Worm (Caenorhabditis elegans): Measurements from ENCODE around the gene C14A6.7.

DNA sequence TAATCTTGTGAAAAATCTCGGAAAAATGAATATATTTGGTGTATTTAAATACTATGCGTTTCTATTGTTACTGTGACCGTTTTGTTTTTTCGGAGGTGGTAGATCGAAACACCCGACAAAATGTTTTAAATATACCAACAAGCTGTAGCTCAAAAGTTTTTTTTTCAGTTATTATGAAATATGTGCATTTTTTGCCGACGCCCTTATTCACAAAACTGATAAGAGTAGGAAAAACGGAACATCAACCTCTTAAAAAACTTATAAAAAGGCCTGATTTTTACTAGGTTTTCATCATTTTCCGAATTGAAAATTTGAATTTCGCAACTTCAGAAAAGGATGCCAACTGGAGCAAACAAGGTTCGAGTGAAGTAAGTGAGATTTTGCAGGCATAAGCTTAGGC is 24.7 kb downstream of the C14A6.7 start, which contains the start of gene Y37H2A.14:
- TF ChIP-seq tlp-1 (tag; optimal IDR thresholded peaks at IDR 0.05) (no peak), pqm-1 (tag; optimal IDR thresholded peaks at IDR 0.05) (no peak), fos-1 (tag; optimal IDR thresholded peaks at IDR 0.05) (no peak), pax-3 (tag; optimal IDR thresholded peaks at IDR 0.05) (no peak), egl-27 (tag; optimal IDR thresholded peaks at IDR 0.05) (no peak), C16A3.4 (tag; optimal IDR thresholded peaks at IDR 0.05) (no peak), fkh-8 (tag; optimal IDR thresholded peaks at IDR 0.05) (no peak), unc-62 (GFP tag; optimal IDR thresholded peaks at IDR 0.05) (no peak), lir-3 (tag; optimal IDR thresholded peaks at IDR 0.05; ENCODE audit: poor library complexity) (no peak), pag-3 (tag; optimal IDR thresholded peaks at IDR 0.05; ENCODE audit: borderline replicate concordance, insufficient read depth) (no peak), elt-3 (tag; optimal IDR thresholded peaks at IDR 0.05) (no peak), mdl-1 (tag; optimal IDR thresholded peaks at IDR 0.05) (no peak)
